Worm (Caenorhabditis elegans) whole organism, early embryonic: ENCODE measurements around the gene R08D7.7.

ENCODE experiments used
- ama-1 ChIP-seq: fragments of 150-350 bp; optimal IDR thresholded peaks from 2 replicates; lab custom pipeline; 2014
- ceh-13 ChIP-seq: fragments of 200-800 bp; sonication (Bioruptor generic); optimal IDR thresholded peaks from 2 replicates; lab custom pipeline; 2018; ENCODE audit warnings: mild to moderate bottlenecking, missing genetic modification characterization, missing compliant biosample characterization
- ets-7 ChIP-seq: sonication (generic microtip); optimal IDR thresholded peaks from 2 replicates; lab custom pipeline; 2016; ENCODE audit warnings: missing genotype, missing genetic modification characterization, missing compliant biosample characterization
- flt-1 ChIP-seq: fragments of 200-800 bp; sonication (Bioruptor generic); IDR thresholded peaks from 2 replicates; pipeline ENCODE4 v1.3.6; 2022; ENCODE audit warnings: missing genetic modification characterization, missing compliant biosample characterization
- hnd-1 ChIP-seq: sonication (generic microtip); optimal IDR thresholded peaks from 2 replicates; lab custom pipeline; 2016; ENCODE audit warnings: missing genetic modification characterization, missing compliant biosample characterization
- scrt-1 ChIP-seq: fragments of 200-800 bp; sonication (Bioruptor generic); IDR thresholded peaks from 2 replicates; pipeline ENCODE4 v1.3.6; 2022; ENCODE audit warnings: missing genetic modification characterization, missing compliant biosample characterization
- sea-1 ChIP-seq: fragments of 200-800 bp; sonication (Bioruptor generic); conservative IDR thresholded peaks from 2 replicates; pipeline ENCODE4 v1.3.6; 2022; ENCODE audit warnings: missing genetic modification characterization, missing compliant biosample characterization
- tbx-11 ChIP-seq: fragments of 200-800 bp; sonication (Bioruptor generic); IDR thresholded peaks from 2 replicates; pipeline ENCODE4 v1.3.6; 2022; ENCODE audit warnings: missing genetic modification characterization, missing compliant biosample characterization

- TF ChIP-seq sea-1 (GFP tag; lab: Robert Waterston, UW) (no peak), ama-1 (lab: Kevin White, UChicago) (no peak), ets-7 (tag; lab: Kevin White, UChicago) (no peak), flt-1 (GFP tag; lab: Robert Waterston, UW) (no peak), scrt-1 (GFP tag; lab: Robert Waterston, UW) (no peak), ceh-13 (no peak), tbx-11 (GFP tag; lab: Robert Waterston, UW) (no peak), hnd-1 (tag; lab: Kevin White, UChicago) (no peak)
Observed at ce11 chrIII:9037658-9038057, 47.8 kb downstream of the R08D7.7 start, which contains the start of gene R107.9.
